Worm (Caenorhabditis elegans) whole organism, early embryonic: ENCODE measurements around the gene T04C9.1.

Experiments used
- F13C5.2 ChIP-seq: sonication (generic microtip); optimal IDR thresholded peaks from 2 replicates; lab custom pipeline; 2017; ENCODE audit warnings: mild to moderate bottlenecking, missing genetic modification characterization, inconsistent platforms, missing compliant biosample characterization
- aly-1 ChIP-seq: sonication (generic microtip); optimal IDR thresholded peaks from 2 replicates; lab custom pipeline; 2016; ENCODE audit warnings: missing genetic modification characterization, missing compliant biosample characterization
- ama-1 ChIP-seq: fragments of 150-350 bp; optimal IDR thresholded peaks from 2 replicates; lab custom pipeline; 2014
- ceh-36 ChIP-seq: sonication (generic microtip); optimal IDR thresholded peaks from 2 replicates; lab custom pipeline; 2016; ENCODE audit warnings: missing genetic modification characterization, inconsistent platforms, missing compliant biosample characterization
- flt-1 ChIP-seq: fragments of 200-800 bp; sonication (Bioruptor generic); IDR thresholded peaks from 2 replicates; pipeline ENCODE4 v1.3.6; 2022; ENCODE audit warnings: missing genetic modification characterization, missing compliant biosample characterization
- hmbx-1 ChIP-seq: sonication (generic microtip); optimal IDR thresholded peaks from 2 replicates; lab custom pipeline; 2016; ENCODE audit warnings: mild to moderate bottlenecking, missing genetic modification characterization, missing compliant biosample characterization
- scrt-1 ChIP-seq: fragments of 200-800 bp; sonication (Bioruptor generic); IDR thresholded peaks from 2 replicates; pipeline ENCODE4 v1.3.6; 2022; ENCODE audit warnings: missing genetic modification characterization, missing compliant biosample characterization

DNA sequence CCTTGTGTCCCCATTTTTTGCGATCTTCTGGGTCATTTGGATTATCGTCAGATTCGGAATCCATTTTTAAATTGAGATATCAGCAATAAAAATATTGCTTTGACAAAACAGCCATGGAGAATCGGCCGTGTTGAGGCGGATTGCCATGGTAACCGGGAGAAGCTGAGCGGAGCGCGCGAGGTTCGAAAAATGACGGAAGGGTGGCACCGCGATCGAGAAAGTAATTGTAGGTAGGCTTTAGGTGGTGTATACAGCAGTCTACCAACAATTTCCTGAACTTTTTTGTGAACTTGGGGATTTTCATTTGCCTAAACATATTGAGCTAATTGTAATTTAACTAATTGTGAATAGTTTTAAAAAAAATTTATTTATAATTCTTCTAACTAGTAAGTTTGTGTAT, 46.4 kb downstream of the T04C9.1 start, which contains the start of gene ift-139:
- TF ChIP-seq scrt-1 (GFP tag; lab: Robert Waterston, UW) (no peak), flt-1 (GFP tag; lab: Robert Waterston, UW) (no peak), hmbx-1 (tag; lab: Kevin White, UChicago) (no peak), aly-1 (tag; lab: Kevin White, UChicago) (no peak), ama-1 (no peak), ceh-36 (no peak), F13C5.2 (tag; lab: Kevin White, UChicago) (no peak)
